Worm (Caenorhabditis elegans) whole organism, mixed stage, embryonic: ENCODE results near the gene spp-16.

Experiments
- ces-1 ChIP-seq: fragments of 150-350 bp; optimal IDR thresholded peaks from 2 replicates; lab custom pipeline; 2014; ENCODE audit warnings: missing biosample characterization, missing genetic modification reagents, missing genetic modification characterization
- unc-62 ChIP-seq: fragments of 150-350 bp; optimal IDR thresholded peaks from 2 replicates; lab custom pipeline; 2014; ENCODE audit warnings: missing biosample characterization, missing genetic modification reagents, missing genetic modification characterization

DNA sequence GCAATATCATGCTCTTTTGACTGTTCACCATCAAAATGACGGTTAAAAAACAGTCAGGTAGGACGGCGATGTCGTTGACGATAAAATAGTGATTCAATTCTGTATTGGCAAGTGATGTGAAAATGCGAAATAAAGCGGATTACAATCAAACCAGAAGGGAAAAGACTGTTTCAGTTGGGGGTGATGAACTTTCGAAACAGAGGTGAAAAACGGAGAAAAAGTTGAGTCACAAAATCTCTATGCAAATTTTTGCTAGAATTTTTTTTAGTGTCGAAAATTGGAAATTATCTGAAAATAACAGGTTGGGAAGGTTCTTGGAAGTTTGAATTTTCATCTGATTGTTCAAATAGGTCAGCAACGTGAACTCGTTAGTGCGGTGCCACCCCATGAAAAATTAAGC lies 20.6 kb upstream of the spp-16 start, which contains the start of gene nas-31:
- TF ChIP-seq ces-1 (GFP tag; lab: Kevin White, UChicago) (no peak), unc-62 (no peak)
